Fruit fly (Drosophila melanogaster) S2 (cell line): ENCODE data around the gene CG13041.

Experiments
- CG8478 ChIP-seq: fragments of >200 bp; optimal IDR thresholded peaks from 2 replicates; lab custom pipeline; 2018
- CTCF ChIP-seq, 2 experiments: fragments of >200 bp; optimal IDR thresholded peaks; 2 replicates each; lab custom pipeline; 2018

DNA sequence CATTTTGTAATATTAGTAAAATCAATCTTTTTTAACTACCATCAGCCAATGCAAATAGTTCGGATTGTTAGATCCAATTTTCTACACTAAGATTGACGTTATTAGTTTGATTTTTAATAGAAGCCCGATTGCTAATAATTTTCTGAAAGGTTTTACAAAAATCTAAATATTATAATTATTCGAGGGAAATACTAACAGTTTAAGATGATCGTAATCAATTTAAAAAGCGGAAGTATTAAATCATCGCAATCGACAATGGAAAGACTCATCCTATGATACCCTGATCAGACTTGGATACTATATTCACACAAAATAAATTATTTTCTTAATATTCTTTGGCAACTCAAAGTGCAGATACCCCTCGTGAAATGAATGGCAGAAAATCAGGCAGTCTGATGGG is 38.5 kb upstream of the CG13041 start:
- TF ChIP-seq CG8478 (lab: Kevin White, UChicago) (no peak), CTCF (optimal IDR thresholded peaks at IDR 0.05; lab: Kevin White, UChicago) (no peak)
